Worm (Caenorhabditis elegans) whole organism, L4 larva: ENCODE data around the gene F28C1.3.

Experiments
- F10B5.3 ChIP-seq: sonication (generic microtip); optimal IDR thresholded peaks from 2 replicates; lab custom pipeline; 2016; ENCODE audit warnings: mild to moderate bottlenecking, missing genetic modification characterization, missing compliant biosample characterization
- F26F4.8 ChIP-seq: fragments of 200-800 bp; sonication (Bioruptor generic); conservative IDR thresholded peaks from 2 replicates; pipeline ENCODE4 v1.3.6; 2022; ENCODE audit warnings: missing genetic modification characterization, missing compliant biosample characterization
- F37D6.2 ChIP-seq: sonication (generic microtip); optimal IDR thresholded peaks from 2 replicates; lab custom pipeline; 2016; ENCODE audit warnings: mild to moderate bottlenecking, missing genetic modification characterization, missing compliant biosample characterization
- Y105C5A.15 ChIP-seq: fragments of 200-800 bp; sonication (Bioruptor generic); IDR thresholded peaks from 2 replicates; pipeline ENCODE4 v1.3.6; 2022; ENCODE audit warnings: missing genetic modification characterization, missing compliant biosample characterization
- aly-2 ChIP-seq: sonication (generic microtip); optimal IDR thresholded peaks from 2 replicates; lab custom pipeline; 2018; ENCODE audit warnings: missing biosample characterization, missing genetic modification characterization
- ama-1 ChIP-seq: fragments of 150-350 bp; optimal IDR thresholded peaks from 2 replicates; lab custom pipeline; 2014; ENCODE audit warnings: inconsistent platforms, mixed read lengths
- ceh-28 ChIP-seq: fragments of 150-350 bp; optimal IDR thresholded peaks from 2 replicates; lab custom pipeline; 2014; ENCODE audit warnings: missing biosample characterization, missing genetic modification reagents, missing genetic modification characterization
- ceh-82 ChIP-seq: sonication (generic microtip); optimal IDR thresholded peaks from 2 replicates; lab custom pipeline; 2017; ENCODE audit warnings: missing biosample characterization, missing genetic modification characterization
- cey-2 ChIP-seq: sonication (generic microtip); optimal IDR thresholded peaks from 3 replicates; lab custom pipeline; 2017; ENCODE audit warnings: missing genetic modification characterization, mild to moderate bottlenecking, missing compliant biosample characterization, antibody characterized with exemption, borderline replicate concordance; ENCODE audit not compliant: insufficient read depth
- daf-16 ChIP-seq, 3 experiments: sonication (generic microtip); optimal IDR thresholded peaks; 2 replicates each; lab custom pipeline; 2016 to 2017; ENCODE audit warnings: missing genetic modification characterization in 3 of 3, missing genetic modification reagents in 3 of 3, mild to moderate bottlenecking in 2 of 3, missing compliant biosample characterization in 2 of 3, missing biosample characterization in 1 of 3, moderate library complexity in 1 of 3
- daf-19 ChIP-seq: fragments of 200-800 bp; sonication (Bioruptor generic); conservative IDR thresholded peaks from 2 replicates; pipeline ENCODE4 v1.3.6; 2022; ENCODE audit warnings: missing genetic modification characterization, missing compliant biosample characterization
- duxl-1 ChIP-seq: sonication (generic microtip); optimal IDR thresholded peaks from 2 replicates; lab custom pipeline; 2016; ENCODE audit warnings: mild to moderate bottlenecking, missing genetic modification characterization, moderate library complexity, missing compliant biosample characterization; ENCODE audit not compliant: poor library complexity
- hif-1 ChIP-seq, 2 experiments: sonication (generic microtip); optimal IDR thresholded peaks; 2 replicates each; lab custom pipeline; 2016 to 2017; ENCODE audit warnings: missing compliant biosample characterization in 2 of 2, missing genetic modification characterization in 2 of 2, missing genetic modification reagents in 2 of 2, missing genotype in 2 of 2, mild to moderate bottlenecking in 1 of 2
- jun-1 ChIP-seq: fragments of 150-350 bp; optimal IDR thresholded peaks from 2 replicates; lab custom pipeline; 2014; ENCODE audit warnings: missing biosample characterization, missing genetic modification reagents, missing genetic modification characterization
- lin-13 ChIP-seq: fragments of 150-350 bp; optimal IDR thresholded peaks from 2 replicates; lab custom pipeline; 2014; ENCODE audit warnings: missing biosample characterization, missing genetic modification reagents, missing genetic modification characterization
- lin-38 ChIP-seq: fragments of 200-800 bp; sonication (Bioruptor generic); IDR thresholded peaks from 2 replicates; pipeline ENCODE4 v1.3.6; 2022; ENCODE audit warnings: missing genetic modification reagents, missing genetic modification characterization, missing compliant biosample characterization
- lsy-2 ChIP-seq, 2 experiments: fragments of 150-350 bp in 1 of 2; sonication (generic microtip) in 1 of 2; optimal IDR thresholded peaks; 2 replicates each; lab custom pipeline; 2014 to 2017; ENCODE audit warnings: missing biosample characterization in 2 of 2, missing genetic modification characterization in 2 of 2
- madf-5 ChIP-seq, 2 experiments: fragments of 200-800 bp; sonication (Bioruptor generic); IDR thresholded peaks; 2 replicates each; pipeline ENCODE4 v1.3.6; 2022; ENCODE audit warnings: missing compliant biosample characterization in 2 of 2, missing genetic modification characterization in 2 of 2
- mdt-29 ChIP-seq: fragments of 200-800 bp; sonication (Bioruptor generic); IDR thresholded peaks from 2 replicates; pipeline ENCODE4 v1.3.6; 2022; ENCODE audit warnings: missing genetic modification reagents, missing genetic modification characterization, missing compliant biosample characterization
- mep-1 ChIP-seq: fragments of 150-350 bp; sonication (generic microtip); optimal IDR thresholded peaks from 3 replicates; lab custom pipeline; 2014; ENCODE audit warnings: missing biosample characterization, missing genetic modification characterization
- mes-2 ChIP-seq: sonication (generic microtip); optimal IDR thresholded peaks from 2 replicates; lab custom pipeline; 2016; ENCODE audit warnings: missing genotype, mild to moderate bottlenecking, missing genetic modification characterization, missing compliant biosample characterization; ENCODE audit not compliant: poor library complexity, severe bottlenecking
- mxl-3 ChIP-seq: fragments of 200-800 bp; sonication (Bioruptor generic); optimal IDR thresholded peaks from 2 replicates; lab custom pipeline; 2018; ENCODE audit warnings: mild to moderate bottlenecking, missing genetic modification characterization, missing compliant biosample characterization
- nhr-102 ChIP-seq: sonication (generic microtip); optimal IDR thresholded peaks from 2 replicates; lab custom pipeline; 2016; ENCODE audit warnings: mild to moderate bottlenecking, missing genetic modification characterization, moderate library complexity, missing compliant biosample characterization
- nhr-25 ChIP-seq: sonication (generic microtip); optimal IDR thresholded peaks from 2 replicates; lab custom pipeline; 2017; ENCODE audit warnings: missing genetic modification characterization, mild to moderate bottlenecking, missing compliant biosample characterization, antibody characterized with exemption, moderate library complexity, borderline replicate concordance; ENCODE audit not compliant: insufficient read depth
- nhr-42 ChIP-seq: fragments of 200-800 bp; sonication (Bioruptor generic); IDR thresholded peaks from 2 replicates; pipeline ENCODE4 v1.3.6; 2022; ENCODE audit warnings: missing genetic modification characterization, missing compliant biosample characterization
- nhr-48 ChIP-seq: sonication (generic microtip); optimal IDR thresholded peaks from 2 replicates; lab custom pipeline; 2016; ENCODE audit warnings: mild to moderate bottlenecking, missing genetic modification characterization, missing compliant biosample characterization
- nhr-6 ChIP-seq: fragments of 150-350 bp; optimal IDR thresholded peaks from 2 replicates; lab custom pipeline; 2014; ENCODE audit warnings: missing biosample characterization, missing genetic modification characterization
- nhr-76 ChIP-seq: fragments of 150-350 bp; optimal IDR thresholded peaks from 2 replicates; lab custom pipeline; 2014; ENCODE audit warnings: missing biosample characterization, missing genetic modification characterization
- pqm-1 ChIP-seq: sonication (generic microtip); optimal IDR thresholded peaks from 2 replicates; lab custom pipeline; 2017; ENCODE audit warnings: missing biosample characterization, missing genetic modification characterization
- rbr-2 ChIP-seq: sonication (generic microtip); optimal IDR thresholded peaks from 2 replicates; lab custom pipeline; 2016; ENCODE audit warnings: missing genotype, missing genetic modification characterization, missing compliant biosample characterization
- snpc-1.2 ChIP-seq: fragments of 200-800 bp; sonication (Bioruptor generic); IDR thresholded peaks from 2 replicates; pipeline ENCODE4 v1.3.6; 2022; ENCODE audit warnings: missing genetic modification reagents, missing genetic modification characterization, missing compliant biosample characterization
- spr-3 ChIP-seq: fragments of 200-800 bp; sonication (Bioruptor generic); optimal IDR thresholded peaks from 2 replicates; lab custom pipeline; 2018; ENCODE audit warnings: mild to moderate bottlenecking, missing genetic modification characterization, missing compliant biosample characterization
- tra-1 ChIP-seq: fragments of 200-800 bp; sonication (Bioruptor generic); IDR thresholded peaks from 2 replicates; pipeline ENCODE4 v1.3.6; 2022; ENCODE audit warnings: missing genetic modification reagents, missing genetic modification characterization, missing compliant biosample characterization
- unc-130 ChIP-seq: sonication (generic microtip); optimal IDR thresholded peaks from 2 replicates; lab custom pipeline; 2016; ENCODE audit warnings: missing genetic modification reagents, missing genetic modification characterization, missing compliant biosample characterization
- unc-62 ChIP-seq, 3 experiments: fragments of 150-350 bp in 1 of 3; sonication (generic microtip); optimal IDR thresholded peaks in 2 of 3; peaks in 1 of 3; 1 replicate in 1 of 3; 2 replicates in 2 of 3; lab custom pipeline; 2014 to 2017; ENCODE audit warnings: missing biosample characterization in 3 of 3, missing genetic modification characterization in 3 of 3, missing genetic modification reagents in 3 of 3, missing genotype in 1 of 3
- zfp-3 ChIP-seq: fragments of 200-800 bp; sonication (Bioruptor generic); conservative IDR thresholded peaks from 2 replicates; pipeline ENCODE4 v1.3.6; 2022; ENCODE audit warnings: missing genetic modification reagents, missing genetic modification characterization, missing compliant biosample characterization

The F28C1.3 gene

ce11 chrV:12497725-12498263 lies 29.3 kb downstream of the F28C1.3 start, which contains the start of the genes W04D2.4 and rbm-25 (continued):
- TF ChIP-seq zfp-3, result no peak
- TF ChIP-seq lin-38 (GFP tag; lab: Robert Waterston, UW), result peak; percentile 71
- TF ChIP-seq duxl-1 (tag; lab: Kevin White, UChicago), result no peak
- no peak for TF ChIP-seq nhr-25 (tag; lab: Kevin White, UChicago)
- no peak for TF ChIP-seq aly-2 (tag; lab: Kevin White, UChicago)
- no peak for TF ChIP-seq cey-2 (tag; lab: Kevin White, UChicago)
- TF ChIP-seq daf-19 (GFP tag; lab: Robert Waterston, UW), result no peak
- TF ChIP-seq nhr-76 (tag; lab: Kevin White, UChicago), result no peak
- TF ChIP-seq mdt-29 (GFP tag; lab: Robert Waterston, UW), result no peak
- TF ChIP-seq nhr-42 (GFP tag; lab: Robert Waterston, UW), result no peak
- peak; percentile 22 for TF ChIP-seq lin-13 (GFP tag; lab: Kevin White, UChicago)
- no peak for TF ChIP-seq F26F4.8 (GFP tag; lab: Robert Waterston, UW)
- no peak for TF ChIP-seq unc-130 (GFP tag; lab: Kevin White, UChicago)
- peak; percentile 48 for TF ChIP-seq F37D6.2 (tag; lab: Kevin White, UChicago)
- no peak for TF ChIP-seq mxl-3
- peak in 1 of 2 experiments; percentile 34 for TF ChIP-seq daf-16 (GFP tag; optimal IDR thresholded peaks at IDR 0.05; lab: Kevin White, UChicago)
- peak; percentile 26 for TF ChIP-seq daf-16 (tag; optimal IDR thresholded peaks at IDR 0.05; lab: Kevin White, UChicago)
- no peak for TF ChIP-seq tra-1
- no peak for TF ChIP-seq ceh-82
- no peak for TF ChIP-seq madf-5 (GFP tag; IDR thresholded peaks at IDR 0.05; lab: Robert Waterston, UW)
- TF ChIP-seq ceh-28 (tag; lab: Kevin White, UChicago), result peak; percentile 54
- peak; percentile 58 for TF ChIP-seq F10B5.3
- TF ChIP-seq lsy-2 (tag; optimal IDR thresholded peaks at IDR 0.05; lab: Kevin White, UChicago), result peak; percentile 4 to 90
- peak; percentile 67 for TF ChIP-seq nhr-102 (tag; lab: Kevin White, UChicago)
- no peak for TF ChIP-seq ama-1
- no peak for TF ChIP-seq unc-62 (GFP tag; optimal IDR thresholded peaks at IDR 0.05 in 1 of 2; lab: Kevin White, UChicago)
- no peak for TF ChIP-seq unc-62 (tag; optimal IDR thresholded peaks at IDR 0.05; lab: Kevin White, UChicago)
- TF ChIP-seq Y105C5A.15 (GFP tag; lab: Robert Waterston, UW), result no peak
- peak; percentile 72 for TF ChIP-seq rbr-2 (tag; lab: Kevin White, UChicago)
- TF ChIP-seq nhr-48 (tag; lab: Kevin White, UChicago), result peak; percentile 49
- TF ChIP-seq mep-1 (tag; lab: Kevin White, UChicago), result peak; percentile 72
- peak; percentile 86 for TF ChIP-seq nhr-6
- no peak for TF ChIP-seq jun-1 (tag; lab: Kevin White, UChicago)
- no peak for TF ChIP-seq spr-3 (GFP tag; lab: Kevin White, UChicago)
- TF ChIP-seq mes-2 (tag; lab: Kevin White, UChicago), result peak; percentile 89
- no peak for TF ChIP-seq pqm-1 (tag; lab: Kevin White, UChicago)

- TF ChIP-seq snpc-1.2 (GFP tag; lab: Robert Waterston, UW), result 0 out of 2 replicates have a peak, but pooled peaks have one; percentile 30
- no peak for TF ChIP-seq hif-1 (tag; optimal IDR thresholded peaks at IDR 0.05; lab: Kevin White, UChicago)
- no peak for TF ChIP-seq nhr-42 (GFP tag; lab: Robert Waterston, UW)
- TF ChIP-seq cey-2 (tag; lab: Kevin White, UChicago), result no peak
- TF ChIP-seq, all 104 proteins: peak for 1
These were observed 35.0 kb downstream of the F28C1.3 start, which contains the start of gene T28H10.1 for ce11 chrV:12503494-12503893. Gene T28H10.1 (plus strand): TSS chrV:12503794.
